Fruit fly (Drosophila melanogaster): ENCODE measurements around the gene CG33307.

CG33307 gene

dm6 chr2L:13804561-13805067 lies 36.7 kb downstream of the CG33307 start:
- TF ChIP-seq h (optimal IDR thresholded peaks at IDR 0.05) (no peak), ttk (optimal IDR thresholded peaks at IDR 0.05) (no peak), insv (optimal IDR thresholded peaks at IDR 0.05) (no peak), Myc (optimal IDR thresholded peaks at IDR 0.05) (no peak), psq (optimal IDR thresholded peaks at IDR 0.05) (no peak), Sin3A (optimal IDR thresholded peaks at IDR 0.05) (no peak)

- TF ChIP-seq Sin3A (optimal IDR thresholded peaks at IDR 0.05) (no peak), ttk (optimal IDR thresholded peaks at IDR 0.05) (no peak), Myc (optimal IDR thresholded peaks at IDR 0.05) (no peak), h (optimal IDR thresholded peaks at IDR 0.05) (no peak), psq (optimal IDR thresholded peaks at IDR 0.05) (no peak), insv (optimal IDR thresholded peaks at IDR 0.05) (no peak)
Measured at dm6 chr2L:13803805-13804560, 37.3 kb downstream of the CG33307 start.

DNA sequence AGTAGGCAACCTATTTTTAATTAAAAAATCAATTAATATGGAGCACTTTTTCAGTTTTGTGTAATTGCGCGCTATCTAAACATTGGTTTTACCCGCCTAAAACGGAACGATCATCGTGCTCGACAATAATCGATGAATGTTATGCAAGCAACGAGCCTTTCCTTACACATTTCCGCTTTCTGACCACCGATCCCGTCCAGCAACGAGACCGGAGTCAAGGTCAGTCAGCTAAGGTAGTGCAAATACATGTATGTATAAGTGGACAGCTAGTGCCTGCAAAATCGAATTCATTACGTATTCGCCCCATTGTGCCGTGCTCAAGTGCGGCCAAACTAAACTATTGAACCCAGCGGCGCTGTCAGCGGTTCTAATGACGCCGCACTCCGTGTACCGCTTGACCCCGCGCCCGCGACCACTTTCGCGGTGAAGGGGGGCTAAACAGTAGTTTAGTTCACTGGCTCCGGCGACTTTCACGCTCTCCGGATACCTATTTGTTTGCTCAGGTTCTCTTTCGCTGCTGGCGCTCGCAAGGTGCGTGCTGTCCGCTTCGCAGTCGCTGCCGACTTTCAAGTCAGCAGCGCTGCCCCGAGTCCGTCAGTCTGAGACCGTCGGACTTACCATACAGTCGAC lies 38.2 kb downstream of the CG33307 start, which contains the start of gene CAH1:
Gene CAH1 (plus strand): TSS at position 595 of the 630 bp plus-strand sequence.
- no peak for TF ChIP-seq ttk (optimal IDR thresholded peaks at IDR 0.05)
- TF ChIP-seq insv (optimal IDR thresholded peaks at IDR 0.05): no peak
- no peak for TF ChIP-seq Sin3A (optimal IDR thresholded peaks at IDR 0.05)

DNA sequence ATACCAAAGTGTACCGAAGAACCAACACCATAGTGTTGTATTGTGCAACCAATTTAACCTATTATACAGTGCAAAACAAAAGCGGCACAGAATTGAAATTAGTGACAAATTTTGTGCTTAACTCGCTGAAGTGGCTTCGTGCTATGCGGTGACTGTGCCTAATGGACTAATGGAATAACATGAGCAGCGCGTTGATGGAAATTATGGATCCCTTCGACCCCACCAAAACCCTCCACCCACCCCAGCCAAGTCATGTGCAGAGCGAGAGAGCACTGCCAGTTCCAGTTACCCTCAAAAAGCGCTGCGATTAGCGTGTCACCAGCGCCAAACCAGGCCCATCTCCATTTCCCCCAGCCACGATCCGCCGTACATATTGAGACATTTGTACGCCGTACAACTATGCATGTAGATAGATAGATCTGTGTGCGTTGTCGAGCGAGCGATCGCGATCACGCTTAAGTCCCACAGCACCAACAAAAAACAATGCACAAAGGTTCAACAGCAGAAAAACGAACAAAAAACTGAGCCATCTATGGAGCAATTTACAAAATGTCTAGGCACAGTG lies 39.2 kb downstream of the CG33307 start:
- no peak for TF ChIP-seq psq (optimal IDR thresholded peaks at IDR 0.05)
- TF ChIP-seq ttk (optimal IDR thresholded peaks at IDR 0.05): no peak
- no peak for TF ChIP-seq h (optimal IDR thresholded peaks at IDR 0.05)
- no peak for TF ChIP-seq insv (optimal IDR thresholded peaks at IDR 0.05)
- no peak for TF ChIP-seq Sin3A (optimal IDR thresholded peaks at IDR 0.05)
- TF ChIP-seq Myc (optimal IDR thresholded peaks at IDR 0.05): no peak

dm6 chr2L:13801166-13801565 lies 40.2 kb downstream of the CG33307 start:
- no peak for TF ChIP-seq h (optimal IDR thresholded peaks at IDR 0.05)
- no peak for TF ChIP-seq insv (optimal IDR thresholded peaks at IDR 0.05)
- no peak for TF ChIP-seq Sin3A (optimal IDR thresholded peaks at IDR 0.05)
- no peak for TF ChIP-seq Myc (optimal IDR thresholded peaks at IDR 0.05)
- no peak for TF ChIP-seq ttk (optimal IDR thresholded peaks at IDR 0.05)
- no peak for TF ChIP-seq psq (optimal IDR thresholded peaks at IDR 0.05)

DNA sequence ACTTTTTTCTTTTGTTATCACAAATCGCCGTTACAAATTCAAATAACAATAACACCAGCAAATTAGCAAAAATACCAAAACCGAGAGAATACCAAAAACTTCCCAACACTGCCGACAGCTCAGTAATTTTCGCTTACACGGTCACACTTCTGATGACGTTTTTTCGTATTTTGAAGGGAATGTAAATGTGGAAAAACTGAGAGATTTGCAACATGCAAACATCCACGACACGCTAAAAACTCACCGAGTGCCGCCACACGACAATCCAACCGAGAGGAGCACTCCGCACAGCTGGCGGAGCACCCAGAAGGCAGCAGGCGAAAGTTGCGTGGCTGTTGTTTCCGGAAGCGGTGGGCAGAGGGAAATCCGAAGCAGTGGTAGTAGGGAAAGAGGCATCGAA lies 47.9 kb downstream of the CG33307 start, which contains the start of gene Sec71:
Gene Sec71 (plus strand): TSS at position 117 of the 400 bp plus-strand sequence.
- TF ChIP-seq psq (optimal IDR thresholded peaks at IDR 0.05) (no peak), insv (optimal IDR thresholded peaks at IDR 0.05) (no peak), Sin3A (optimal IDR thresholded peaks at IDR 0.05) (no peak), ttk (optimal IDR thresholded peaks at IDR 0.05) (no peak), Myc (optimal IDR thresholded peaks at IDR 0.05) (no peak), h (optimal IDR thresholded peaks at IDR 0.05) (no peak)

dm6 chr2L:13790715-13791114 lies 50.6 kb downstream of the CG33307 start, which contains the start of gene CG16863:
TSS of gene CG16863 (plus strand) at chr2L:13790959.
- TF ChIP-seq ttk (optimal IDR thresholded peaks at IDR 0.05) (no peak), h (optimal IDR thresholded peaks at IDR 0.05) (no peak), insv (optimal IDR thresholded peaks at IDR 0.05) (no peak), Myc (optimal IDR thresholded peaks at IDR 0.05) (no peak), psq (optimal IDR thresholded peaks at IDR 0.05) (no peak), Sin3A (optimal IDR thresholded peaks at IDR 0.05) (no peak)
